Worm (Caenorhabditis elegans): ENCODE results near the gene clec-149.

clec-149 gene

DNA sequence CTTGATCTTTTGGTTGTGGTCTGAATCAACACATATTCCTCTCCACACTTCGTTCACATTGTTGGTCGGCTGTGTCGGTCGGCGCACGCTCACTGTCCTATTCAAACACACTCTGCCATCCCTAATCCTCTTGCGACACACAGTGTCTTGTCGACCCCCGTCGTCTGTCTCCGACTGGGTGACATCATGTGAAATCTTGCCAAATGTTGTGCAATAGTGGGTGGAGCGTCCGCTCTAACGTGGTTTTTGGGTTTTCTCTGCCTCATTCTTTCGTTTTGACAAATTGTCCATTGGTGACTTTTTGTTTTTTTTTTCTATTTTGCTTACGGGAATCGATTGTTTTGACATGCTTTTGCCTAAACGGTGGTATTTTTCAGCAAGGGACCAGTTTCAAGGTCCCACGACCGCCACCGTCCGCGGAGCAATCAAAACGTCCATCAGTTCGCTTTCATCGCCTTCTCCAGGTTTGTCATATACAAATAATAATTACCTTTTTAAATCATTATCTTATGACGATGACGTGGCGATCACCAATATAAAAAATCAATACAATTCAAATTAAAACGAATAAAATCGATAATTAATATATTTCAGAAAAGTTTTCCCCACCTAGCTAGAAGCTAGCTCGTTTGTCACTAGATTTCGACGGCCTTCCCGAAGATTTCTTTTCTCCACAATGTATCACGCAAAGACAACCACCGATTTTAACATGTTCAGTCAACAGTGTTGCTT, 10.9 kb downstream of the clec-149 start (continued):
- TF ChIP-seq nhr-28 (tag; optimal IDR thresholded peaks at IDR 0.05) (peak; percentile 98), gei-8 (GFP tag; optimal IDR thresholded peaks at IDR 0.05) (peak; percentile 72), rbr-2 (tag; optimal IDR thresholded peaks at IDR 0.05) (peak; percentile 85), F10B5.3 (tag; optimal IDR thresholded peaks at IDR 0.05) (no peak), ZK337.2 (GFP tag; IDR thresholded peaks at IDR 0.05) (no peak), T20F7.1 (GFP tag; optimal IDR thresholded peaks at IDR 0.05) (peak; percentile 73), lim-7 (GFP tag; IDR thresholded peaks at IDR 0.05) (no peak), hif-1 (tag; optimal IDR thresholded peaks at IDR 0.05) (peak; percentile 52 to 88), mdt-29 (GFP tag; IDR thresholded peaks at IDR 0.05) (0 out of 2 replicates have a peak, but pooled peaks have one; percentile 50), nhr-11 (tag; optimal IDR thresholded peaks at IDR 0.05) (peak; percentile 96), Y5F2A.4 (GFP tag; optimal IDR thresholded peaks at IDR 0.05) (no peak), unc-130 (GFP tag; optimal IDR thresholded peaks at IDR 0.05) (no peak), zip-2 (tag; optimal IDR thresholded peaks at IDR 0.05) (no peak), zip-11 (GFP tag; IDR thresholded peaks at IDR 0.05) (no peak), daf-16 (GFP tag; optimal IDR thresholded peaks at IDR 0.05) (peak; percentile 17 to 53), daf-16 (tag; optimal IDR thresholded peaks at IDR 0.05) (peak; percentile 88), dmd-6 (GFP tag; IDR thresholded peaks at IDR 0.05) (peak; percentile 97), dve-1 (tag; optimal IDR thresholded peaks at IDR 0.05; ENCODE audit: insufficient read depth) (peak; percentile 98), spr-1 (tag; optimal IDR thresholded peaks at IDR 0.05) (peak; percentile 75)

DNA sequence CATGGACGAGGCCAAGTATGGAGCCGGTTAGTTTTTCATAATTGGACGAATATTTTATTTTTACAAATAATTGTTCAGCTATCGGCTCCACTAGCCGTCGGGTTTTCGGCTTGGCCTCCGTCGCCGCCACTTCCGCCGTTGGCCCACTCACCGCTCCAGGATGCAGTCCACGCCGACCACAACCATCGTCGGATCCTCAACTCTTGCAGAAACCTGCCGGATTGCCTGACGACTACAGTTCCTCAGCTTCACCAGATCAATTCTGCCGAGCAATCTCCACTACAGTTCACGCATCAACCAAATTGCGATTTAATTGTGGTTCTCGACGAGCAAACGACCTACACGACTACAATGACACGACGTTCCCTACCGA, 11.4 kb downstream of the clec-149 start:
- TF ChIP-seq ztf-7 (tag; optimal IDR thresholded peaks at IDR 0.05) = no peak
- no peak for TF ChIP-seq zfp-3 (GFP tag; conservative IDR thresholded peaks at IDR 0.05)
- TF ChIP-seq lim-7 (GFP tag; IDR thresholded peaks at IDR 0.05) = no peak
- no peak for TF ChIP-seq lin-39 (tag; optimal IDR thresholded peaks at IDR 0.05)
- TF ChIP-seq T26A8.4 (GFP tag; IDR thresholded peaks at IDR 0.05) = peak; percentile 48; the same call in 1 of the 2 replicates
- TF ChIP-seq madf-5 (GFP tag; IDR thresholded peaks at IDR 0.05) = 0 out of 4 replicates have a peak, but pooled peaks of 1 of the 2 experiments have one; percentile 31
- TF ChIP-seq lin-13 (GFP tag; optimal IDR thresholded peaks at IDR 0.05) = no peak
- TF ChIP-seq Y75B8A.6 (GFP tag; IDR thresholded peaks at IDR 0.05) = no peak
- TF ChIP-seq ceh-62 (tag; optimal IDR thresholded peaks at IDR 0.05) = no peak
- no peak for TF ChIP-seq F44E2.7 (GFP tag; IDR thresholded peaks at IDR 0.05)
- TF ChIP-seq fkh-10 (GFP tag; optimal IDR thresholded peaks at IDR 0.05) = no peak
- TF ChIP-seq nhr-237 (tag; optimal IDR thresholded peaks at IDR 0.05) = no peak
- no peak for TF ChIP-seq ceh-28 (tag; optimal IDR thresholded peaks at IDR 0.05)
- no peak for TF ChIP-seq zip-2 (tag; optimal IDR thresholded peaks at IDR 0.05)
- no peak for TF ChIP-seq lir-3 (tag; optimal IDR thresholded peaks at IDR 0.05)
- TF ChIP-seq set-16 (GFP tag; IDR thresholded peaks at IDR 0.05) = peak; percentile 90
- TF ChIP-seq arid-1 (GFP tag; conservative IDR thresholded peaks at IDR 0.05) = no peak
- no peak for TF ChIP-seq nhr-6 (tag; optimal IDR thresholded peaks at IDR 0.05)
- TF ChIP-seq nhr-11 (tag; optimal IDR thresholded peaks at IDR 0.05) = no peak
- TF ChIP-seq nhr-48 (tag; optimal IDR thresholded peaks at IDR 0.05) = no peak
- 0 out of 2 replicates have a peak, but pooled peaks have one; percentile 2 for TF ChIP-seq ZK337.2 (GFP tag; IDR thresholded peaks at IDR 0.05)
- no peak for TF ChIP-seq snpc-4 (tag; optimal IDR thresholded peaks at IDR 0.05)
- no peak for TF ChIP-seq dmd-6 (GFP tag; IDR thresholded peaks at IDR 0.05)
- TF ChIP-seq cey-2 (tag; optimal IDR thresholded peaks at IDR 0.05; ENCODE audit: borderline replicate concordance, insufficient read depth) = no peak
- TF ChIP-seq madf-9 (GFP tag; conservative IDR thresholded peaks at IDR 0.05) = no peak
- TF ChIP-seq hmg-1.1 (GFP tag; IDR thresholded peaks at IDR 0.05) = 0 out of 2 replicates have a peak, but pooled peaks have one; percentile 13
- TF ChIP-seq nhr-76 (tag; optimal IDR thresholded peaks at IDR 0.05) = no peak
- no peak for TF ChIP-seq ceh-32 (tag; optimal IDR thresholded peaks at IDR 0.05; ENCODE audit: poor library complexity)
- 0 out of 2 replicates have a peak, but pooled peaks have one; percentile 8 for TF ChIP-seq dmd-9 (GFP tag; IDR thresholded peaks at IDR 0.05)
- no peak for TF ChIP-seq ctbp-1 (GFP tag; IDR thresholded peaks at IDR 0.05)
- no peak for TF ChIP-seq F49E8.2 (tag; optimal IDR thresholded peaks at IDR 0.05; ENCODE audit: borderline replicate concordance)
- TF ChIP-seq skn-1 (tag; optimal IDR thresholded peaks at IDR 0.05) = no peak
- TF ChIP-seq nhr-25 (tag; optimal IDR thresholded peaks at IDR 0.05; ENCODE audit: borderline replicate concordance, insufficient read depth) = no peak
- peak; percentile 9 for TF ChIP-seq dve-1 (tag; optimal IDR thresholded peaks at IDR 0.05; ENCODE audit: insufficient read depth)
- TF ChIP-seq hlh-30 (tag; optimal IDR thresholded peaks at IDR 0.05; ENCODE audit: insufficient read depth) = no peak
